Fruit fly (Drosophila melanogaster) whole organism, embryonic: ENCODE results near the gene mRpL14.
A peak's percentile ranks its signal among the peaks of the same experiment; 100 is the strongest.

ENCODE experiments used
- B-H1 ChIP-seq: fragments of 200-800 bp; sonication (Bioruptor generic); IDR thresholded peaks from 3 replicates; pipeline ENCODE4 v1.3.6; 2022; ENCODE audit warnings: missing biosample characterization, missing genetic modification characterization
- CG10209 ChIP-seq: fragments of 200-800 bp; sonication (Bioruptor generic); optimal IDR thresholded peaks from 3 replicates; lab custom pipeline; 2017; ENCODE audit warnings: missing biosample characterization, mild to moderate bottlenecking, missing genetic modification characterization, missing genetic modification reagents
- CG11456 ChIP-seq: fragments of 200-800 bp; sonication (Bioruptor generic); IDR thresholded peaks from 3 replicates; pipeline ENCODE4 v1.3.6; 2022; ENCODE audit warnings: missing biosample characterization, missing genetic modification characterization
- CG12659 ChIP-seq: fragments of 200-800 bp; sonication (Bioruptor generic); optimal IDR thresholded peaks from 3 replicates; lab custom pipeline; 2017; ENCODE audit warnings: mild to moderate bottlenecking, missing biosample characterization, missing genetic modification reagents, missing genetic modification characterization
- CG13123 ChIP-seq: fragments of 200-800 bp; sonication (Bioruptor generic); optimal IDR thresholded peaks from 2 replicates; lab custom pipeline; 2016; ENCODE audit warnings: missing biosample characterization, missing genetic modification characterization
- CG13894 ChIP-seq: fragments of 200-800 bp; sonication (Bioruptor generic); optimal IDR thresholded peaks from 3 replicates; lab custom pipeline; 2018; ENCODE audit warnings: missing biosample characterization, mild to moderate bottlenecking, missing genetic modification characterization, moderate library complexity
- CG17328 ChIP-seq: fragments of 200-800 bp; sonication (Bioruptor generic); IDR thresholded peaks from 2 replicates; pipeline ENCODE4 v1.3.6; 2022; ENCODE audit warnings: missing biosample characterization, missing genetic modification characterization
- CG17385 ChIP-seq: fragments of 200-800 bp; sonication (Bioruptor generic); optimal IDR thresholded peaks from 3 replicates; lab custom pipeline; 2018; ENCODE audit warnings: missing biosample characterization, mild to moderate bottlenecking, missing genetic modification characterization
- CG17829 ChIP-seq: fragments of 200-800 bp; optimal IDR thresholded peaks from 2 replicates; lab custom pipeline; 2019; ENCODE audit warnings: missing biosample characterization, mild to moderate bottlenecking, missing genetic modification characterization, moderate library complexity
- CG1792 ChIP-seq: fragments of 200-800 bp; sonication (Bioruptor generic); optimal IDR thresholded peaks from 2 replicates; lab custom pipeline; 2016; ENCODE audit warnings: missing biosample characterization, missing genetic modification characterization
- CG18011 ChIP-seq: fragments of 200-800 bp; sonication (Bioruptor generic); optimal IDR thresholded peaks from 2 replicates; lab custom pipeline; 2017; ENCODE audit warnings: missing biosample characterization, missing genetic modification characterization, mild to moderate bottlenecking, moderate library complexity, missing genotype
- CG18476 ChIP-seq: fragments of 200-800 bp; sonication (Bioruptor generic); optimal IDR thresholded peaks from 2 replicates; lab custom pipeline; 2016; ENCODE audit warnings: missing biosample characterization, mild to moderate bottlenecking, missing genetic modification characterization
- CG2712 ChIP-seq: fragments of 200-800 bp; optimal IDR thresholded peaks from 3 replicates; lab custom pipeline; 2019; ENCODE audit warnings: missing biosample characterization, mild to moderate bottlenecking, missing genetic modification characterization, moderate library complexity
- CG2889 ChIP-seq: fragments of 200-800 bp; sonication (Bioruptor generic); IDR thresholded peaks from 3 replicates; pipeline ENCODE4 v1.3.6; 2022; ENCODE audit warnings: missing biosample characterization, missing genetic modification characterization
- CG3995 ChIP-seq: fragments of 200-800 bp; sonication (Bioruptor generic); optimal IDR thresholded peaks from 3 replicates; lab custom pipeline; 2016; ENCODE audit warnings: missing biosample characterization, missing genetic modification characterization
- CG4282 ChIP-seq: fragments of 200-800 bp; sonication (Bioruptor generic); optimal IDR thresholded peaks from 2 replicates; lab custom pipeline; 2016; ENCODE audit warnings: missing biosample characterization, missing genetic modification characterization
- CG5953 ChIP-seq: fragments of 200-800 bp; sonication (Bioruptor generic); IDR thresholded peaks from 2 replicates; pipeline ENCODE4 v1.3.6; 2022; ENCODE audit warnings: missing biosample characterization, missing genetic modification characterization
- CG7963 ChIP-seq: fragments of 200-800 bp; sonication (Bioruptor generic); IDR thresholded peaks from 3 replicates; pipeline ENCODE4 v1.3.6; 2022; ENCODE audit warnings: missing biosample characterization, missing genetic modification characterization; ENCODE audit not compliant: partially characterized antibody
- CG8281 ChIP-seq: fragments of 200-800 bp; sonication (Bioruptor generic); optimal IDR thresholded peaks from 2 replicates; lab custom pipeline; 2018; ENCODE audit warnings: missing biosample characterization, mild to moderate bottlenecking, missing genetic modification characterization, moderate library complexity
- Dip2 ChIP-seq: fragments of 200-800 bp; sonication (Bioruptor generic); IDR thresholded peaks from 2 replicates; pipeline ENCODE4 v1.3.6; 2022; ENCODE audit warnings: missing biosample characterization, missing genetic modification characterization
- Fer3 ChIP-seq: fragments of 200-800 bp; sonication (Bioruptor generic); optimal IDR thresholded peaks from 2 replicates; lab custom pipeline; 2018; ENCODE audit warnings: missing biosample characterization, mild to moderate bottlenecking, missing genetic modification characterization, moderate library complexity
- Gug ChIP-seq: fragments of 200-800 bp; sonication (Bioruptor generic); IDR thresholded peaks from 4 replicates; pipeline ENCODE4 v1.3.6; 2022; ENCODE audit warnings: missing biosample characterization, missing genetic modification characterization
- H2.0 ChIP-seq: fragments of 200-800 bp; sonication (Bioruptor generic); IDR thresholded peaks from 2 replicates; pipeline ENCODE4 v1.3.6; 2022; ENCODE audit warnings: missing biosample characterization, missing genetic modification characterization
- Hmr ChIP-seq: fragments of 200-800 bp; sonication (Bioruptor generic); optimal IDR thresholded peaks from 3 replicates; lab custom pipeline; 2017; ENCODE audit warnings: mild to moderate bottlenecking, missing biosample characterization, missing genetic modification reagents, missing genetic modification characterization
- Jarid2 ChIP-seq: fragments of 200-800 bp; sonication (Bioruptor generic); optimal IDR thresholded peaks from 3 replicates; lab custom pipeline; 2017; ENCODE audit warnings: mild to moderate bottlenecking, missing biosample characterization, missing genetic modification reagents, missing genetic modification characterization
- Kr ChIP-seq: fragments of 200-800 bp; sonication (Bioruptor generic); optimal IDR thresholded peaks from 2 replicates; lab custom pipeline; 2017; ENCODE audit warnings: missing biosample characterization, mild to moderate bottlenecking, missing genetic modification characterization
- Rx ChIP-seq: fragments of 200-800 bp; sonication (Bioruptor generic); IDR thresholded peaks from 2 replicates; pipeline ENCODE4 v1.3.6; 2022; ENCODE audit warnings: missing biosample characterization, missing genetic modification characterization
- Sry-δ ChIP-seq: fragments of 200-800 bp; sonication (Bioruptor generic); optimal IDR thresholded peaks from 2 replicates; lab custom pipeline; 2016; ENCODE audit warnings: missing biosample characterization, missing genetic modification characterization
- Tbp ChIP-seq: fragments of >200 bp; optimal IDR thresholded peaks from 2 replicates; lab custom pipeline; 2018; ENCODE audit warnings: missing biosample characterization, missing genetic modification characterization
- Xrp1 ChIP-seq: fragments of 200-800 bp; sonication (Bioruptor generic); IDR thresholded peaks from 2 replicates; pipeline ENCODE4 v1.3.6; 2022; ENCODE audit warnings: missing biosample characterization, missing genetic modification characterization
- abd-A ChIP-seq: fragments of 200-800 bp; sonication (Bioruptor generic); optimal IDR thresholded peaks from 3 replicates; lab custom pipeline; 2019; ENCODE audit warnings: missing biosample characterization, mild to moderate bottlenecking, missing genetic modification characterization, moderate library complexity
- cad ChIP-seq: fragments of >200 bp; optimal IDR thresholded peaks from 2 replicates; lab custom pipeline; 2017; ENCODE audit warnings: missing biosample characterization, missing genetic modification characterization
- chn ChIP-seq: fragments of 200-800 bp; sonication (Bioruptor generic); optimal IDR thresholded peaks from 2 replicates; lab custom pipeline; 2016; ENCODE audit warnings: missing biosample characterization, missing genetic modification characterization
- fru ChIP-seq: fragments of >200 bp; optimal IDR thresholded peaks from 2 replicates; lab custom pipeline; 2017
- ftz-f1 ChIP-seq: fragments of 200-800 bp; sonication (Bioruptor generic); optimal IDR thresholded peaks from 2 replicates; lab custom pipeline; 2016; ENCODE audit warnings: missing biosample characterization, missing genetic modification characterization
- grn ChIP-seq: fragments of 200-800 bp; sonication (Bioruptor generic); optimal IDR thresholded peaks from 3 replicates; lab custom pipeline; 2017; ENCODE audit warnings: missing biosample characterization, missing genetic modification characterization
- mirr ChIP-seq: fragments of 200-800 bp; sonication (Bioruptor generic); optimal IDR thresholded peaks from 3 replicates; lab custom pipeline; 2018; ENCODE audit warnings: missing biosample characterization, mild to moderate bottlenecking, missing genetic modification characterization
- nerfin-1 ChIP-seq: fragments of 200-800 bp; sonication (Bioruptor generic); optimal IDR thresholded peaks from 3 replicates; lab custom pipeline; 2019; ENCODE audit warnings: missing biosample characterization, mild to moderate bottlenecking, missing genetic modification characterization, moderate library complexity
- nerfin-2 ChIP-seq: fragments of 200-800 bp; sonication (Bioruptor generic); IDR thresholded peaks from 2 replicates; pipeline ENCODE4 v1.3.6; 2022; ENCODE audit warnings: missing biosample characterization, missing genetic modification characterization; ENCODE audit not compliant: partially characterized antibody
- pan ChIP-seq, 4 experiments: fragments of >200 bp in 3 of 4; fragments of 200-800 bp in 1 of 4; sonication (Bioruptor generic) in 1 of 4; optimal IDR thresholded peaks in 3 of 4; IDR thresholded peaks in 1 of 4; 2 replicates each; pipeline versions ENCODE4 v1.3.6 to Lab custom; 2017 to 2022; ENCODE audit warnings: missing biosample characterization in 2 of 4, missing genetic modification characterization in 2 of 4, mixed read lengths in 1 of 4
- prd ChIP-seq, 3 experiments: fragments of >200 bp in 2 of 3; fragments of 200-800 bp in 1 of 3; sonication (Bioruptor generic) in 1 of 3; optimal IDR thresholded peaks in 2 of 3; IDR thresholded peaks in 1 of 3; 2 replicates in 2 of 3; 3 replicates in 1 of 3; pipeline versions ENCODE4 v1.3.6 to Lab custom; 2017 to 2022; ENCODE audit warnings: missing biosample characterization in 1 of 3, missing genetic modification characterization in 1 of 3
- repo ChIP-seq: fragments of 200-800 bp; sonication (Bioruptor generic); optimal IDR thresholded peaks from 2 replicates; lab custom pipeline; 2016; ENCODE audit warnings: missing biosample characterization, missing genetic modification characterization
- ro ChIP-seq: fragments of 200-800 bp; sonication (Bioruptor generic); IDR thresholded peaks from 2 replicates; pipeline ENCODE4 v1.3.6; 2022; ENCODE audit warnings: missing biosample characterization, missing genetic modification characterization
- schlank ChIP-seq: fragments of 200-800 bp; sonication (Bioruptor generic); optimal IDR thresholded peaks from 2 replicates; lab custom pipeline; 2018; ENCODE audit warnings: missing biosample characterization, mild to moderate bottlenecking, missing genetic modification characterization
- sens ChIP-seq: fragments of 200-800 bp; sonication (Bioruptor generic); peaks from one replicate; lab custom pipeline; 2016; ENCODE audit warnings: missing biosample characterization, missing genetic modification characterization
- sisA ChIP-seq: fragments of 200-800 bp; sonication (Bioruptor generic); IDR thresholded peaks from 2 replicates; pipeline ENCODE4 v1.3.6; 2022; ENCODE audit warnings: missing biosample characterization, missing genetic modification characterization
- tap ChIP-seq: fragments of 200-800 bp; optimal IDR thresholded peaks from 3 replicates; lab custom pipeline; 2019; ENCODE audit warnings: missing biosample characterization, mild to moderate bottlenecking, missing genetic modification characterization, moderate library complexity
- tgo ChIP-seq: fragments of 200-800 bp; sonication (Bioruptor generic); IDR thresholded peaks from 3 replicates; pipeline ENCODE4 v1.3.6; 2022; ENCODE audit warnings: missing biosample characterization, missing genetic modification characterization
- yki ChIP-seq: fragments of >200 bp; optimal IDR thresholded peaks from 3 replicates; lab custom pipeline; 2018

The mRpL14 gene

DNA sequence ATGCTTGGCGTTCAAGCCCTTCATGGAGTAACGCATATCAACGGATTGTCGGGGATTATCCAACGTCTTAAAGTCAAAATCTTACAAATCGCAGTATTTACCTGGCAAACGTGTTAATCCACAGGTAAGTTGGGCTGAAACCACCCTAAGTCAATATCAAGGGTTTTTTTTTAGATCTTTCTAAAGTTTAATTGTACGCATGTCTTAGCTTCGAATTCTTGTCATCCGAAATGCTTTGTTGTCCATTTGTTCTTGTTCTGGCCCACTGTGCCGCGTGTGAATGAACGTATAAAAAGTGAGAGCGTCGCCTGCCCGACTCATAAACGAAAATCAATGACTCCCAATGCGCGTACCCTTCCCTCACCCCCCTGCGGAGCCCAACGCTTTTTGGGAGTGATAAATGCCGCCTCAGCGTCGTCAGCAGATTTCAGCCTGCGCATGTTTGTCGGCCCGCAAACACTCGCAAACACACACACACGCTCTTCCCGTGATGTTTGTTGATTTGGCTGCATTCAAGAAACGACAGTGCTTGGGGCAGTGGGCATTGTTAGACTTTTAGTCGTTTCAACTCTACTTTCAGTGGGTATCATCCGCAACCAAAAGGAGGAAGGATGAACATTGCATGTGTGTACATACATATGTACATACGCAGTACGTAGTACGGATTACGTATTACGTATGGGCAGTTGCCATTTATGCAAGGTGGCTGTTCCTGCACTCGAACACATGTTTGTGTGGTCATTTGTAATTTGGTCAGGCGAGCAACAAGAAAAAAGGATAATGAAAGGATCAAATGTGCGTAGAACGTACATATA, 48.0 kb downstream of the mRpL14 start:
- TF ChIP-seq Kr (GFP tag; lab: Kevin White, UChicago) (no peak), pan (optimal IDR thresholded peaks at IDR 0.05; lab: Kevin White, UChicago) (no peak), pan (GFP tag; optimal IDR thresholded peaks at IDR 0.05 in 1 of 2, IDR thresholded peaks at IDR 0.05 in 1 of 2) (peak in 1 of 2 experiments; percentile 64), Xrp1 (GFP tag; lab: Robert Waterston, UW) (peak; percentile 86), Sry-δ (GFP tag; lab: Kevin White, UChicago) (peak; percentile 58), CG3995 (GFP tag; lab: Kevin White, UChicago) (peak; percentile 65), CG13123 (GFP tag; lab: Kevin White, UChicago) (peak; percentile 83), CG18011 (GFP tag; lab: Kevin White, UChicago) (peak; percentile 79), Dip2 (GFP tag; lab: Robert Waterston, UW) (peak; percentile 44; the same call in 1 of the 2 replicates), CG13894 (tag; lab: Kevin White, UChicago) (peak; percentile 63), Rx (GFP tag; lab: Robert Waterston, UW) (peak; percentile 69), abd-A (peak; percentile 80), prd (optimal IDR thresholded peaks at IDR 0.05; lab: Kevin White, UChicago) (no peak), prd (GFP tag; IDR thresholded peaks at IDR 0.05; lab: Robert Waterston, UW) (peak; percentile 86), sisA (GFP tag; lab: Robert Waterston, UW) (peak; percentile 77), CG5953 (0 out of 2 replicates have a peak, but pooled peaks have one; percentile 11), CG8281 (tag; lab: Kevin White, UChicago) (peak; percentile 80), nerfin-1 (tag; lab: Kevin White, UChicago) (peak; percentile 93), Jarid2 (GFP tag; lab: Kevin White, UChicago) (peak; percentile 78), CG17385 (GFP tag; lab: Kevin White, UChicago) (peak; percentile 91), CG10209 (GFP tag; lab: Kevin White, UChicago) (peak; percentile 96), CG17328 (GFP tag; lab: Robert Waterston, UW) (peak; percentile 72), ro (GFP tag; lab: Robert Waterston, UW) (0 out of 2 replicates have a peak, but pooled peaks have one; percentile 32), Tbp (GFP tag; lab: Kevin White, UChicago) (no peak), sens (GFP tag; lab: Kevin White, UChicago) (peak; percentile 99), grn (peak; percentile 64), CG18476 (peak; percentile 90), repo (GFP tag; lab: Kevin White, UChicago) (peak; percentile 90), Fer3 (tag; lab: Kevin White, UChicago) (peak; percentile 81), schlank (peak; percentile 73), tap (tag; lab: Kevin White, UChicago) (peak; percentile 79), CG2889 (GFP tag; lab: Robert Waterston, UW) (no peak), CG7963 (GFP tag; lab: Robert Waterston, UW) (no peak), nerfin-2 (GFP tag; lab: Robert Waterston, UW) (no peak; the same call in 1 of the 2 replicates), CG4282 (GFP tag; lab: Kevin White, UChicago) (peak; percentile 83), B-H1 (GFP tag; lab: Robert Waterston, UW) (no peak; the same call in 1 of the 3 replicates), CG1792 (peak; percentile 92), CG17829 (tag; lab: Kevin White, UChicago) (peak; percentile 91), Gug (GFP tag; lab: Robert Waterston, UW) (peak; percentile 76), cad (no peak), H2.0 (peak; percentile 77), mirr (peak; percentile 34), yki (no peak), ftz-f1 (GFP tag; lab: Kevin White, UChicago) (no peak), tgo (GFP tag; lab: Robert Waterston, UW) (peak; percentile 83), fru (no peak), CG11456 (GFP tag; lab: Robert Waterston, UW) (peak; percentile 63; the same call in 2 of the 3 replicates), CG12659 (GFP tag; lab: Kevin White, UChicago) (peak; percentile 96), CG2712 (tag; lab: Kevin White, UChicago) (peak; percentile 94), chn (GFP tag; lab: Kevin White, UChicago) (peak; percentile 93), Hmr (GFP tag; lab: Kevin White, UChicago) (peak; percentile 96)
